Fruit fly (Drosophila melanogaster) whole organism, prepupa: ENCODE measurements around the gene CG11550.

Source experiments
- CG10631 ChIP-seq: fragments of 200-800 bp; sonication (Bioruptor generic); optimal IDR thresholded peaks from 2 replicates; lab custom pipeline; 2016; ENCODE audit warnings: missing biosample characterization, missing genetic modification characterization
- CG11294 ChIP-seq: fragments of 200-800 bp; sonication (Bioruptor generic); IDR thresholded peaks from 2 replicates; pipeline ENCODE4 v1.3.6; 2022; ENCODE audit warnings: missing biosample characterization, missing genetic modification characterization
- CG6792 ChIP-seq: fragments of 200-800 bp; sonication (Bioruptor generic); optimal IDR thresholded peaks from 3 replicates; lab custom pipeline; 2016; ENCODE audit warnings: missing biosample characterization, missing genetic modification characterization
- CG9139 ChIP-seq: fragments of 200-800 bp; sonication (Bioruptor generic); optimal IDR thresholded peaks from 3 replicates; lab custom pipeline; 2017; ENCODE audit warnings: missing biosample characterization, mild to moderate bottlenecking, missing genetic modification characterization
- Hr38 ChIP-seq: sonication (Bioruptor generic); optimal IDR thresholded peaks from 2 replicates; lab custom pipeline; 2016; ENCODE audit warnings: missing biosample characterization, missing genetic modification characterization
- Hr39 ChIP-seq: fragments of 200-800 bp; sonication (Bioruptor generic); optimal IDR thresholded peaks from 2 replicates; lab custom pipeline; 2016; ENCODE audit warnings: missing biosample characterization, missing genetic modification characterization
- Hr4 ChIP-seq: fragments of 200-800 bp; sonication (Bioruptor generic); optimal IDR thresholded peaks from 3 replicates; lab custom pipeline; 2016; ENCODE audit warnings: missing biosample characterization, missing genetic modification characterization
- Met ChIP-seq: fragments of 200-800 bp; sonication (Bioruptor generic); optimal IDR thresholded peaks from 3 replicates; lab custom pipeline; 2016; ENCODE audit warnings: missing biosample characterization, missing genetic modification characterization
- Sox102F ChIP-seq: fragments of 200-800 bp; sonication (Bioruptor generic); optimal IDR thresholded peaks from 2 replicates; lab custom pipeline; 2016; ENCODE audit warnings: missing biosample characterization, mild to moderate bottlenecking, missing genetic modification characterization
- achi ChIP-seq: fragments of 200-800 bp; sonication (Bioruptor generic); optimal IDR thresholded peaks from 3 replicates; lab custom pipeline; 2016; ENCODE audit warnings: missing biosample characterization, missing genetic modification characterization
- dac ChIP-seq: fragments of 200-800 bp; sonication (Bioruptor generic); optimal IDR thresholded peaks from 2 replicates; lab custom pipeline; 2017; ENCODE audit warnings: missing biosample characterization, mild to moderate bottlenecking, missing genetic modification characterization
- esn ChIP-seq: fragments of 200-800 bp; sonication (Bioruptor generic); optimal IDR thresholded peaks from 2 replicates; lab custom pipeline; 2016; ENCODE audit warnings: missing biosample characterization, mild to moderate bottlenecking, missing genetic modification characterization, moderate library complexity
- ss ChIP-seq, 2 experiments: fragments of 200-800 bp; sonication (Bioruptor generic); optimal IDR thresholded peaks; 2 replicates in 1 of 2; 3 replicates in 1 of 2; lab custom pipeline; 2017 to 2018; ENCODE audit warnings: mild to moderate bottlenecking in 2 of 2, missing biosample characterization in 2 of 2, missing genetic modification characterization in 2 of 2, moderate library complexity in 1 of 2
- vri ChIP-seq: fragments of 200-800 bp; sonication (Bioruptor generic); optimal IDR thresholded peaks from 3 replicates; lab custom pipeline; 2016; ENCODE audit warnings: missing biosample characterization, mild to moderate bottlenecking, missing genetic modification characterization

DNA sequence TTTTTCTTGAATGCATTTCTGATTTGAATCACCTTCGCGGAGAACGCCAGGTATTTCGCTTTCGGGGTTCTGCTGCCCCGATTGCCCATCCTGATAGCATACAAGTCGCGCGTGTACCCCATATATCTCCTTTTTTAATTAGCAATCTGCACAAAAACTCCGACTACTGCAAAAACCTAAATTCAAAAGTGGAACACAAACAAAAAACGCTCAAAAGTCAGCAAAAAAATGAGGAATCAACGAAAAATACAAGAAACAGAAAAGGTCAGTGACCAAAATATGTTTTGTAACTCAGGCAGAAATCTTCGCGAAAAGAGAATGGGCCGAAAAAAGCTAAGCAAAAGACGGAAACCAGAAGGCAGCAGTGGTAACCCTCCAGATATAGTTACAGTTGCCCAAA is 36.6 kb upstream of the CG11550 start:
- no peak for TF ChIP-seq Hr39 (GFP tag; lab: Kevin White, UChicago)
- no peak for TF ChIP-seq ss (GFP tag; optimal IDR thresholded peaks at IDR 0.05; lab: Kevin White, UChicago)
- no peak for TF ChIP-seq vri
- no peak for TF ChIP-seq CG9139
- no peak for TF ChIP-seq esn (GFP tag; lab: Kevin White, UChicago)
- TF ChIP-seq Sox102F (GFP tag; lab: Kevin White, UChicago) = no peak
- no peak for TF ChIP-seq CG10631
- no peak for TF ChIP-seq CG6792 (GFP tag; lab: Kevin White, UChicago)
- TF ChIP-seq achi = no peak
- TF ChIP-seq CG11294 (GFP tag; lab: Robert Waterston, UW) = no peak
- TF ChIP-seq dac = no peak
- no peak for TF ChIP-seq Hr38
- no peak for TF ChIP-seq Met
- no peak for TF ChIP-seq Hr4 (GFP tag; lab: Kevin White, UChicago)
